Worm (Caenorhabditis elegans) whole organism, L4 larva: ENCODE data around the gene cdh-1.

Experiments used
- ZK546.5 ChIP-seq, 2 experiments: sonication (generic microtip); optimal IDR thresholded peaks; 2 replicates each; lab custom pipeline; 2017; ENCODE audit warnings: missing biosample characterization in 2 of 2, missing genetic modification characterization in 2 of 2
- ceh-32 ChIP-seq: sonication (generic microtip); optimal IDR thresholded peaks from 2 replicates; lab custom pipeline; 2016; ENCODE audit warnings: mild to moderate bottlenecking, missing genetic modification characterization, missing compliant biosample characterization; ENCODE audit not compliant: poor library complexity
- egl-27 ChIP-seq: sonication (generic microtip); optimal IDR thresholded peaks from 3 replicates; lab custom pipeline; 2017; ENCODE audit warnings: missing biosample characterization, missing genetic modification reagents, missing genetic modification characterization
- fkh-10 ChIP-seq: fragments of 150-350 bp; optimal IDR thresholded peaks from 2 replicates; lab custom pipeline; 2014; ENCODE audit warnings: missing biosample characterization, missing genetic modification reagents, missing genetic modification characterization
- fos-1 ChIP-seq: fragments of 150-350 bp; optimal IDR thresholded peaks from 2 replicates; lab custom pipeline; 2014; ENCODE audit warnings: missing biosample characterization, missing genetic modification characterization
- lsy-2 ChIP-seq, 2 experiments: fragments of 150-350 bp in 1 of 2; sonication (generic microtip) in 1 of 2; optimal IDR thresholded peaks; 2 replicates each; lab custom pipeline; 2014 to 2017; ENCODE audit warnings: missing biosample characterization in 2 of 2, missing genetic modification characterization in 2 of 2
- mep-1 ChIP-seq: fragments of 150-350 bp; sonication (generic microtip); optimal IDR thresholded peaks from 3 replicates; lab custom pipeline; 2014; ENCODE audit warnings: missing biosample characterization, missing genetic modification characterization
- nhr-102 ChIP-seq: sonication (generic microtip); optimal IDR thresholded peaks from 2 replicates; lab custom pipeline; 2016; ENCODE audit warnings: mild to moderate bottlenecking, missing genetic modification characterization, moderate library complexity, missing compliant biosample characterization
- nhr-28 ChIP-seq: fragments of 150-350 bp; optimal IDR thresholded peaks from 2 replicates; lab custom pipeline; 2014; ENCODE audit warnings: missing biosample characterization, missing genetic modification characterization
- nhr-6 ChIP-seq: fragments of 150-350 bp; optimal IDR thresholded peaks from 2 replicates; lab custom pipeline; 2014; ENCODE audit warnings: missing biosample characterization, missing genetic modification characterization
- unc-62 ChIP-seq, 3 experiments: fragments of 150-350 bp in 1 of 3; sonication (generic microtip); optimal IDR thresholded peaks in 2 of 3; peaks in 1 of 3; 1 replicate in 1 of 3; 2 replicates in 2 of 3; lab custom pipeline; 2014 to 2017; ENCODE audit warnings: missing biosample characterization in 3 of 3, missing genetic modification characterization in 3 of 3, missing genetic modification reagents in 3 of 3, missing genotype in 1 of 3
- ztf-11 ChIP-seq: fragments of 150-350 bp; optimal IDR thresholded peaks from 2 replicates; lab custom pipeline; 2014; ENCODE audit warnings: missing biosample characterization, missing genetic modification characterization

DNA sequence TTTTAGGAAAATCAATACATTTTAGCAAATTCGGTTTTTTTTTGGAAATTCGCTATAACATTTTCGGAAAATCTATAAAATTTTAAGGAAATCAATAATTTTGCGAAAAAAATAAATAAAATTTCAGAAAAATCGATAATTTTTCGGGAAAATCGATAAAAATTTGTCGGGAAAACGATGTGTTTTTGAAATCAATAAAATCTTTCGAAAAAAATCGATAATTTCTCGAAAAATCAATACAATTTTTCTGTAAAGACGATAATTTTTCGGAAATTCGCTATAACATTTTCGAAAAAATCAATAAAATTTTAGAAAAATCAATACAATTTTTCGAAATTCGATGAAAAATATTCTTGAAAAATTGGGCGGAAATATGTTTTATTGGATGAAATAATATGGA, 51.1 kb downstream of the cdh-1 start:
- no peak for TF ChIP-seq ZK546.5 (tag; optimal IDR thresholded peaks at IDR 0.05; lab: Kevin White, UChicago)
- no peak for TF ChIP-seq egl-27 (tag; lab: Kevin White, UChicago)
- TF ChIP-seq ceh-32 (tag; lab: Kevin White, UChicago), result no peak
- no peak for TF ChIP-seq nhr-28 (tag; lab: Kevin White, UChicago)
- no peak for TF ChIP-seq nhr-6 (tag; lab: Kevin White, UChicago)
- TF ChIP-seq mep-1, result no peak
- no peak for TF ChIP-seq fos-1 (tag; lab: Kevin White, UChicago)
- TF ChIP-seq lsy-2 (tag; optimal IDR thresholded peaks at IDR 0.05; lab: Kevin White, UChicago), result no peak
- no peak for TF ChIP-seq nhr-102 (tag; lab: Kevin White, UChicago)
- peak in 1 of 2 experiments; percentile 22 for TF ChIP-seq unc-62 (GFP tag; optimal IDR thresholded peaks at IDR 0.05 in 1 of 2; lab: Kevin White, UChicago)
- no peak for TF ChIP-seq unc-62 (tag; optimal IDR thresholded peaks at IDR 0.05; lab: Kevin White, UChicago)
- TF ChIP-seq ztf-11 (tag; lab: Kevin White, UChicago), result no peak
- no peak for TF ChIP-seq fkh-10 (GFP tag; lab: Kevin White, UChicago)
